Worm (Caenorhabditis elegans) whole organism, young adult: ENCODE results near the gene pmt-1.
A peak's percentile ranks its signal among the peaks of the same experiment; 100 is the strongest.

Experiments used
- B0019.2 ChIP-seq: fragments of 200-800 bp; sonication (Bioruptor generic); conservative IDR thresholded peaks from 2 replicates; pipeline ENCODE4 v1.3.6; 2022; ENCODE audit warnings: missing genetic modification reagents, missing genetic modification characterization, missing compliant biosample characterization
- F22D6.2 ChIP-seq: sonication (generic microtip); optimal IDR thresholded peaks from 2 replicates; lab custom pipeline; 2016; ENCODE audit warnings: mild to moderate bottlenecking, missing genetic modification characterization, missing compliant biosample characterization
- F39B2.1 ChIP-seq: fragments of 200-800 bp; sonication (Bioruptor generic); IDR thresholded peaks from 2 replicates; pipeline ENCODE4 v1.3.6; 2022; ENCODE audit warnings: missing genetic modification reagents, missing genetic modification characterization, missing compliant biosample characterization
- K11D2.4 ChIP-seq: fragments of 200-800 bp; sonication (Bioruptor generic); IDR thresholded peaks from 2 replicates; pipeline ENCODE4 v1.3.6; 2022; ENCODE audit warnings: missing genetic modification reagents, missing genetic modification characterization, missing compliant biosample characterization
- bed-1 ChIP-seq: fragments of 200-800 bp; sonication (Bioruptor generic); IDR thresholded peaks from 2 replicates; pipeline ENCODE4 v1.3.6; 2022; ENCODE audit warnings: missing genetic modification reagents, missing genetic modification characterization, missing compliant biosample characterization
- ceh-27 ChIP-seq: fragments of 200-800 bp; sonication (Bioruptor generic); optimal IDR thresholded peaks from 2 replicates; lab custom pipeline; 2018; ENCODE audit warnings: mild to moderate bottlenecking, missing genetic modification characterization, moderate library complexity, missing compliant biosample characterization
- hmg-20 ChIP-seq: fragments of 200-800 bp; sonication (Bioruptor generic); IDR thresholded peaks from 2 replicates; pipeline ENCODE4 v1.3.6; 2022; ENCODE audit warnings: missing genetic modification reagents, missing genetic modification characterization, missing compliant biosample characterization
- let-607 ChIP-seq, 2 experiments: fragments of 200-800 bp in 1 of 2; sonication (Bioruptor generic) in 1 of 2; sonication (generic microtip) in 1 of 2; optimal IDR thresholded peaks; 2 replicates each; lab custom pipeline; 2016 to 2018; ENCODE audit warnings: mild to moderate bottlenecking in 2 of 2, missing compliant biosample characterization in 2 of 2, missing genetic modification characterization in 2 of 2, moderate library complexity in 2 of 2, missing genotype in 1 of 2
- lin-35 ChIP-seq, 3 experiments: fragments of 150-350 bp in 2 of 3; sonication (generic microtip) in 1 of 3; optimal IDR thresholded peaks; 2 replicates each; lab custom pipeline; 2014 to 2018; ENCODE audit warnings: missing biosample characterization in 3 of 3, missing genetic modification characterization in 3 of 3, missing genetic modification reagents in 3 of 3
- nhr-179 ChIP-seq: sonication (generic microtip); optimal IDR thresholded peaks from 2 replicates; lab custom pipeline; 2016; ENCODE audit warnings: mild to moderate bottlenecking, missing genetic modification characterization, missing compliant biosample characterization
- tbp1 ChIP-seq: fragments of 200-800 bp; sonication (Bioruptor generic); optimal IDR thresholded peaks from 2 replicates; lab custom pipeline; 2018; ENCODE audit warnings: mild to moderate bottlenecking, missing genetic modification characterization, missing compliant biosample characterization
- unc-62 ChIP-seq: fragments of 150-350 bp; optimal IDR thresholded peaks from 2 replicates; lab custom pipeline; 2014; ENCODE audit warnings: missing biosample characterization, missing genetic modification reagents, missing genetic modification characterization
- xnd-1 ChIP-seq: sonication (generic microtip); optimal IDR thresholded peaks from 2 replicates; lab custom pipeline; 2016; ENCODE audit warnings: missing genotype, missing genetic modification reagents, missing genetic modification characterization, missing compliant biosample characterization
- ztf-22 ChIP-seq: fragments of 200-800 bp; sonication (Bioruptor generic); optimal IDR thresholded peaks from 2 replicates; lab custom pipeline; 2018; ENCODE audit warnings: mild to moderate bottlenecking, missing genetic modification characterization, moderate library complexity, missing compliant biosample characterization

DNA sequence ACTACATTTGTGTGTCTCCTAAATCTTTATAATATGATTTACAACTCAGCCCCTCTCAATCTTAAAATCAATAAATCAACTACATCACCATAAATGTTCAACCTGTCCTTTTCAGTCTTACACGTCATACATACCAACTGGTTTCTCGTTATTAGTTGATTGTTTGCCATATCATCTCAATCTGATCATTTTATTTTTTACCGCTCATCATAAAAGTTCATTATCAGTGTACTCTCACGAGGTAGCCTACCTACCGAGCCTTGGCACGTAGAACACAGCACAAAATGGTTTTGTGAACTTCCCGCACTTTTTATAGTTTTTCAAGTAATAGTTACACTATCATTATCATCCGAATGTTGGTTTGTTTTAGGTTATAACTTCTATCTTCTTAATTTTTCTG lies 1.2 kb downstream of the pmt-1 start:
- TF ChIP-seq hmg-20 (GFP tag; lab: Robert Waterston, UW) (no peak), B0019.2 (GFP tag; lab: Robert Waterston, UW) (no peak), unc-62 (no peak), K11D2.4 (no peak), F22D6.2 (tag; lab: Kevin White, UChicago) (no peak), xnd-1 (tag; lab: Kevin White, UChicago) (no peak), tbp1 (GFP tag; lab: Kevin White, UChicago) (no peak), F39B2.1 (GFP tag; lab: Robert Waterston, UW) (no peak), ztf-22 (no peak), ceh-27 (GFP tag; lab: Kevin White, UChicago) (no peak), nhr-179 (tag; lab: Kevin White, UChicago) (no peak), bed-1 (GFP tag; lab: Robert Waterston, UW) (no peak), lin-35 (GFP tag; optimal IDR thresholded peaks at IDR 0.05; lab: Kevin White, UChicago) (no peak), let-607 (tag; optimal IDR thresholded peaks at IDR 0.05; lab: Kevin White, UChicago) (peak in 1 of 2 experiments; percentile 85)
